Worm (Caenorhabditis elegans) whole organism, midembryonic: ENCODE measurements around the gene srg-15.

Source experiments
- cog-1 ChIP-seq: sonication (generic microtip); optimal IDR thresholded peaks from 2 replicates; lab custom pipeline; 2016; ENCODE audit warnings: missing genetic modification characterization, missing compliant biosample characterization
- flt-1 ChIP-seq: fragments of 200-800 bp; sonication (Bioruptor generic); IDR thresholded peaks from 2 replicates; pipeline ENCODE4 v1.3.6; 2022; ENCODE audit warnings: missing genetic modification characterization, missing compliant biosample characterization
- klf-2 ChIP-seq: fragments of 200-800 bp; sonication (Bioruptor generic); conservative IDR thresholded peaks from 2 replicates; pipeline ENCODE4 v1.3.6; 2022; ENCODE audit warnings: missing genetic modification reagents, missing genetic modification characterization, missing compliant biosample characterization
- med-1 ChIP-seq: sonication (generic microtip); optimal IDR thresholded peaks from 2 replicates; lab custom pipeline; 2017; ENCODE audit warnings: missing genetic modification characterization, mild to moderate bottlenecking, missing compliant biosample characterization, antibody characterized with exemption, missing genetic modification reagents; ENCODE audit not compliant: insufficient read depth
- ztf-23 ChIP-seq: fragments of 200-800 bp; sonication (Bioruptor generic); IDR thresholded peaks from 2 replicates; pipeline ENCODE4 v1.3.6; 2022; ENCODE audit warnings: missing genetic modification reagents, missing genetic modification characterization, missing compliant biosample characterization

- TF ChIP-seq med-1 (GFP tag; lab: Kevin White, UChicago) = no peak
- no peak for TF ChIP-seq klf-2
- TF ChIP-seq ztf-23 (GFP tag; lab: Robert Waterston, UW) = no peak
- TF ChIP-seq cog-1 (tag; lab: Kevin White, UChicago) = no peak
- no peak for TF ChIP-seq flt-1 (GFP tag; lab: Robert Waterston, UW)
Observed at ce11 chrII:8661539-8661938, 48.7 kb downstream of the srg-15 start, which contains the start of the genes piga-1 and eif-2Bepsilon.
